Worm (Caenorhabditis elegans): ENCODE data around the gene ZK856.11.

ce11 chrV:10191242-10191641, 13.5 kb downstream of the ZK856.11 start:
- no peak for TF ChIP-seq elt-3 (tag; optimal IDR thresholded peaks at IDR 0.05)
- no peak for TF ChIP-seq nhr-77 (tag; optimal IDR thresholded peaks at IDR 0.05)
- TF ChIP-seq aly-2 (tag; optimal IDR thresholded peaks at IDR 0.05) = no peak
- no peak for TF ChIP-seq nhr-25 (tag; optimal IDR thresholded peaks at IDR 0.05)
- TF ChIP-seq lin-13 (GFP tag; optimal IDR thresholded peaks at IDR 0.05) = no peak
- TF ChIP-seq unc-62 (GFP tag; optimal IDR thresholded peaks at IDR 0.05) = no peak
- TF ChIP-seq ama-1 (optimal IDR thresholded peaks at IDR 0.05) = no peak

All from whole organism, L2 larva.